ENCODE assay signal across 1 fruit fly cellular context in genomic region chr2L:16910177-16910576, dm6.
TF ChIP-seq lines count a peak whose summit lies in the region.

ApepP (minus strand) TSS chr2L:16910418.

TF ChIP-seq in whole organism, embryonic, 481 proteins besides CTCF, POLR2A, EP300 and RAD21 (continued from another document):
- TF ChIP-seq CG8290 (GFP tag; optimal IDR thresholded peaks at IDR 0.05; lab: Kevin White, UChicago) (no peak), CG8290 (tag; optimal IDR thresholded peaks at IDR 0.05; lab: Kevin White, UChicago) (no peak), CG34376 (GFP tag; optimal IDR thresholded peaks at IDR 0.05; lab: Kevin White, UChicago) (peak; percentile 39), shn (GFP tag; optimal IDR thresholded peaks at IDR 0.05; lab: Kevin White, UChicago) (no peak), nom (GFP tag; optimal IDR thresholded peaks at IDR 0.05; lab: Kevin White, UChicago) (no peak), CG7372 (GFP tag; IDR thresholded peaks at IDR 0.05; lab: Robert Waterston, UW) (no peak), CG6654 (GFP tag; optimal IDR thresholded peaks at IDR 0.05; lab: Kevin White, UChicago) (peak; percentile 74), bigmax (GFP tag; optimal IDR thresholded peaks at IDR 0.05; lab: Kevin White, UChicago) (no peak), CrebB (tag; optimal IDR thresholded peaks at IDR 0.05; lab: Kevin White, UChicago) (peak; percentile 4), E2f2 (GFP tag; IDR thresholded peaks at IDR 0.05; lab: Robert Waterston, UW) (peak; percentile 82), peb (GFP tag; IDR thresholded peaks at IDR 0.05; lab: Robert Waterston, UW) (no peak), MBD-R2 (GFP tag; IDR thresholded peaks at IDR 0.05; lab: Robert Waterston, UW) (peak; percentile 22; the same call in 1 of the 2 replicates), CG9797 (GFP tag; optimal IDR thresholded peaks at IDR 0.05; lab: Kevin White, UChicago) (peak; percentile 44), Atf6 (GFP tag; IDR thresholded peaks at IDR 0.05; lab: Robert Waterston, UW) (no peak), CG6854 (GFP tag; optimal IDR thresholded peaks at IDR 0.05; lab: Kevin White, UChicago) (peak; percentile 21), bbx (GFP tag; IDR thresholded peaks at IDR 0.05; lab: Robert Waterston, UW; ENCODE audit: partially characterized antibody) (no peak), Rx (GFP tag; IDR thresholded peaks at IDR 0.05; lab: Robert Waterston, UW) (no peak), CG11696 (GFP tag; IDR thresholded peaks at IDR 0.05; lab: Robert Waterston, UW) (no peak), HHEX (GFP tag; optimal IDR thresholded peaks at IDR 0.05; lab: Kevin White, UChicago) (no peak), stwl (tag; optimal IDR thresholded peaks at IDR 0.05; lab: Kevin White, UChicago) (peak; percentile 11), CG4707 (GFP tag; optimal IDR thresholded peaks at IDR 0.05; lab: Kevin White, UChicago) (no peak), cwo (GFP tag; optimal IDR thresholded peaks at IDR 0.05; lab: Kevin White, UChicago) (no peak), CG31224 (GFP tag; IDR thresholded peaks at IDR 0.05; lab: Robert Waterston, UW) (no peak)
